Fruit fly (Drosophila melanogaster) Kc167 (cell line): ENCODE measurements around the gene can.

ENCODE experiments used
- Sin3A ChIP-seq: fragments of >200 bp; optimal IDR thresholded peaks from 2 replicates; lab custom pipeline; 2018; ENCODE audit warnings: missing external identifiers
- h ChIP-seq: fragments of >200 bp; optimal IDR thresholded peaks from 3 replicates; lab custom pipeline; 2018; ENCODE audit warnings: missing external identifiers
- insv ChIP-seq: fragments of >200 bp; optimal IDR thresholded peaks from 3 replicates; lab custom pipeline; 2018; ENCODE audit warnings: missing external identifiers
- ttk ChIP-seq: sonication (Bioruptor generic); optimal IDR thresholded peaks from 2 replicates; lab custom pipeline; 2017; ENCODE audit warnings: missing external identifiers

dm6 chr3L:10289357-10289756 is 22.4 kb upstream of the can start:
- TF ChIP-seq Sin3A (lab: Kevin White, UChicago), result no peak
- TF ChIP-seq h (lab: Kevin White, UChicago), result no peak
- no peak for TF ChIP-seq ttk (lab: Kevin White, UChicago)
- TF ChIP-seq insv (lab: Kevin White, UChicago), result no peak
